Worm (Caenorhabditis elegans): Measurements from ENCODE around the gene ttr-23.

- TF ChIP-seq W03F9.2 (tag; optimal IDR thresholded peaks at IDR 0.05), result no peak
- TF ChIP-seq him-1 (tag; optimal IDR thresholded peaks at IDR 0.05), result no peak
Measured at ce11 chrV:10581837-10582300, 7.8 kb downstream of the ttr-23 start, which contains the start of gene T21C9.6.
